Worm (Caenorhabditis elegans): Measurements from ENCODE around the gene K09H11.9.

- TF ChIP-seq hpl-2 (GFP tag; optimal IDR thresholded peaks at IDR 0.05), result no peak
- TF ChIP-seq nhr-237 (tag; optimal IDR thresholded peaks at IDR 0.05), result no peak
- TF ChIP-seq alr-1 (tag; optimal IDR thresholded peaks at IDR 0.05; ENCODE audit: borderline replicate concordance), result no peak
- no peak for TF ChIP-seq skn-1 (tag; optimal IDR thresholded peaks at IDR 0.05)
- no peak for TF ChIP-seq fkh-10 (GFP tag; optimal IDR thresholded peaks at IDR 0.05)
- TF ChIP-seq pag-3 (tag; optimal IDR thresholded peaks at IDR 0.05; ENCODE audit: borderline replicate concordance, insufficient read depth), result no peak
- TF ChIP-seq nhr-11 (tag; optimal IDR thresholded peaks at IDR 0.05), result no peak
- no peak for TF ChIP-seq ama-1 (optimal IDR thresholded peaks at IDR 0.05)
- TF ChIP-seq C34B4.2 (tag; optimal IDR thresholded peaks at IDR 0.05), result no peak
- TF ChIP-seq unc-62 (GFP tag; optimal IDR thresholded peaks at IDR 0.05), result no peak
These were observed 50.2 kb downstream of the K09H11.9 start, which contains the start of gene C14C11.7 for ce11 chrV:5666036-5666729.
